Fruit fly (Drosophila melanogaster): ENCODE results near the gene CG31528.

Gene CG31528

dm6 chr3R:4378363-4379354 is 37.6 kb upstream of the CG31528 start, which contains the start of gene Sfxn1-3 (continued):
- TF ChIP-seq CG9215 (GFP tag; IDR thresholded peaks at IDR 0.05) (no peak), CG34422 (GFP tag; IDR thresholded peaks at IDR 0.05) (peak; percentile 79; the same call in 2 of the 3 replicates), Gug (GFP tag; IDR thresholded peaks at IDR 0.05) (0 out of 4 replicates have a peak, but pooled peaks have one; percentile 36), CG7928 (GFP tag; optimal IDR thresholded peaks at IDR 0.05) (peak; percentile 84), HmgZ (tag; optimal IDR thresholded peaks at IDR 0.05) (peak; percentile 71), CG2889 (GFP tag; IDR thresholded peaks at IDR 0.05) (peak; percentile 32; the same call in 1 of the 3 replicates), CG10462 (GFP tag; optimal IDR thresholded peaks at IDR 0.05) (peak; percentile 11), pfk (GFP tag; optimal IDR thresholded peaks at IDR 0.05) (peak; percentile 72), bbx (GFP tag; IDR thresholded peaks at IDR 0.05; ENCODE audit: partially characterized antibody) (peak; percentile 65), pnt (GFP tag; optimal IDR thresholded peaks at IDR 0.05) (peak; percentile 16), CG1233 (GFP tag; optimal IDR thresholded peaks at IDR 0.05) (peak; percentile 23), chif (GFP tag; optimal IDR thresholded peaks at IDR 0.05) (no peak), slp2 (GFP tag; optimal IDR thresholded peaks at IDR 0.05) (no peak), Doc3 (GFP tag; IDR thresholded peaks at IDR 0.05; ENCODE audit: partially characterized antibody) (peak; percentile 20; the same call in 1 of the 3 replicates), Doc2 (GFP tag; IDR thresholded peaks at IDR 0.05) (no peak), CG30020 (tag; optimal IDR thresholded peaks at IDR 0.05) (no peak), E2f1 (GFP tag; IDR thresholded peaks at IDR 0.05) (no peak; the same call in 1 of the 2 replicates), CG9727 (GFP tag; optimal IDR thresholded peaks at IDR 0.05) (no peak), CG11247 (GFP tag; IDR thresholded peaks at IDR 0.05) (no peak), CG14014 (GFP tag; IDR thresholded peaks at IDR 0.05) (peak; percentile 56; the same call in 1 of the 2 replicates), crp (GFP tag; optimal IDR thresholded peaks at IDR 0.05) (peak in 1 of 2 experiments; percentile 66), Pdp1 (GFP tag; optimal IDR thresholded peaks at IDR 0.05) (peak; percentile 13 to 99), CG6765 (GFP tag; optimal IDR thresholded peaks at IDR 0.05) (peak; percentile 70), Neu2 (GFP tag; optimal IDR thresholded peaks at IDR 0.05; ENCODE audit: borderline replicate concordance) (no peak), CG17568 (GFP tag; optimal IDR thresholded peaks at IDR 0.05) (no peak), CG4404 (GFP tag; IDR thresholded peaks at IDR 0.05) (no peak), CG11504 (tag; optimal IDR thresholded peaks at IDR 0.05) (no peak), Hsf (GFP tag; optimal IDR thresholded peaks at IDR 0.05) (peak; percentile 34), fd3F (GFP tag; optimal IDR thresholded peaks at IDR 0.05) (no peak), CG12299 (tag; optimal IDR thresholded peaks at IDR 0.05) (peak; percentile 50), CG32532 (GFP tag; IDR thresholded peaks at IDR 0.05) (peak; percentile 65), CG31388 (GFP tag; optimal IDR thresholded peaks at IDR 0.05) (no peak), CG1832 (GFP tag; optimal IDR thresholded peaks at IDR 0.05) (no peak), Fer3 (tag; optimal IDR thresholded peaks at IDR 0.05) (peak; percentile 8), CG14965 (GFP tag; optimal IDR thresholded peaks at IDR 0.05; ENCODE audit: borderline replicate concordance) (no peak), lov (optimal IDR thresholded peaks at IDR 0.05) (no peak), lov (GFP tag; IDR thresholded peaks at IDR 0.05) (0 out of 3 replicates have a peak, but pooled peaks have one; percentile 45), CG2875 (GFP tag; optimal IDR thresholded peaks at IDR 0.05) (no peak), CG7963 (GFP tag; IDR thresholded peaks at IDR 0.05; ENCODE audit: partially characterized antibody) (no peak), CG17385 (GFP tag; optimal IDR thresholded peaks at IDR 0.05) (peak; percentile 60), CG17361 (GFP tag; IDR thresholded peaks at IDR 0.05) (peak; percentile 34; the same call in 1 of the 3 replicates), kni (GFP tag; optimal IDR thresholded peaks at IDR 0.05) (peak; percentile 67), Ets65A (GFP tag) (peak; percentile 78), tin (GFP tag; optimal IDR thresholded peaks at IDR 0.05) (peak; percentile 19), phol (tag; optimal IDR thresholded peaks at IDR 0.05) (peak; percentile 20), CG8924 (tag; optimal IDR thresholded peaks at IDR 0.05) (peak; percentile 24), sd (tag; optimal IDR thresholded peaks at IDR 0.05) (peak; percentile 95)
